Worm (Caenorhabditis elegans): ENCODE results near the gene eif-2A.

DNA sequence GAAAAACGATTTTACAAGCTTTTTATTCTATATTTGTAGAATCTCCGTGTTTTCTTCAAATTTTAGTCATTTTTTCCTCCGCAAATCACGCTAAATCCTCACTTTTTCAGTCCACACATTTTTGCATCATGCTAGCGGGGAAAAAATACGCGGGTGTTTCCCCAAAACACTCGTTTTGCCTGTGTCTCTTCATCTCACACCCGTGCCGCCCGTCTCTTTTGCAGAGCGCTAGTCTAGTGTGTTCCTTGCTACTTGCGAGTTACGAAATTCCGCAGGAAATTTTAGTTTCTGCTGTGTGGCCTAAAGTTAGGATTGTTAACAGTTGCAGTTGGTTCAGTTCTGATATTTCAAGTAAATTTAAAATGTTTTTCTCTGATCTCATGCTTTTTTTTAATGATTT is 29.1 kb downstream of the eif-2A start:
- no peak for TF ChIP-seq unc-62 (GFP tag; optimal IDR thresholded peaks at IDR 0.05)
- TF ChIP-seq lin-54 (GFP tag; optimal IDR thresholded peaks at IDR 0.05) = no peak
- TF ChIP-seq him-1 (tag; optimal IDR thresholded peaks at IDR 0.05) = no peak
- TF ChIP-seq lin-40 (tag; optimal IDR thresholded peaks at IDR 0.05) = no peak
- TF ChIP-seq nhr-120 (GFP tag; IDR thresholded peaks at IDR 0.05) = no peak
- no peak for TF ChIP-seq somi-1 (GFP tag; optimal IDR thresholded peaks at IDR 0.05)
- no peak for TF ChIP-seq ccch-3 (GFP tag; optimal IDR thresholded peaks at IDR 0.05)
- TF ChIP-seq hmg-20 (GFP tag; IDR thresholded peaks at IDR 0.05) = no peak
- no peak for TF ChIP-seq egl-18 (GFP tag; IDR thresholded peaks at IDR 0.05)
- no peak for TF ChIP-seq C06A6.2 (GFP tag; conservative IDR thresholded peaks at IDR 0.05)
